Fruit fly (Drosophila melanogaster) whole organism, prepupa: ENCODE results near the gene CG4080.

Source experiments
- CG11294 ChIP-seq: fragments of 200-800 bp; sonication (Bioruptor generic); IDR thresholded peaks from 2 replicates; pipeline ENCODE4 v1.3.6; 2022; ENCODE audit warnings: missing biosample characterization, missing genetic modification characterization
- CG11762 ChIP-seq: fragments of 200-800 bp; sonication (Bioruptor generic); optimal IDR thresholded peaks from 3 replicates; lab custom pipeline; 2016; ENCODE audit warnings: missing biosample characterization, missing genetic modification characterization; ENCODE audit not compliant: insufficient read depth
- CG1621 ChIP-seq: fragments of 200-800 bp; sonication (Bioruptor generic); optimal IDR thresholded peaks from 3 replicates; lab custom pipeline; 2018; ENCODE audit warnings: missing biosample characterization, mild to moderate bottlenecking, missing genetic modification characterization
- Ets21C ChIP-seq: fragments of 200-800 bp; sonication (Bioruptor generic); optimal IDR thresholded peaks from 3 replicates; lab custom pipeline; 2016; ENCODE audit warnings: missing biosample characterization, missing genetic modification characterization
- acj6 ChIP-seq: fragments of 200-800 bp; sonication (Bioruptor generic); optimal IDR thresholded peaks from 3 replicates; lab custom pipeline; 2016; ENCODE audit warnings: missing biosample characterization, missing genetic modification characterization
- vri ChIP-seq: fragments of 200-800 bp; sonication (Bioruptor generic); optimal IDR thresholded peaks from 3 replicates; lab custom pipeline; 2016; ENCODE audit warnings: missing biosample characterization, mild to moderate bottlenecking, missing genetic modification characterization

dm6 chr3L:9367431-9367867, 31.6 kb downstream of the CG4080 start:
- no peak for TF ChIP-seq vri (GFP tag; lab: Kevin White, UChicago)
- TF ChIP-seq CG1621 (tag; lab: Kevin White, UChicago), result peak; percentile 41
- no peak for TF ChIP-seq CG11762 (GFP tag; lab: Kevin White, UChicago)
- no peak for TF ChIP-seq Ets21C (GFP tag; lab: Kevin White, UChicago)
- no peak for TF ChIP-seq acj6 (GFP tag; lab: Kevin White, UChicago)
- TF ChIP-seq CG11294 (GFP tag; lab: Robert Waterston, UW), result no peak
